Worm (Caenorhabditis elegans) whole organism, midembryonic: ENCODE data around the gene C27D6.15.

Experiments used
- T22C8.4 ChIP-seq: fragments of 200-800 bp; sonication (Bioruptor generic); IDR thresholded peaks from 2 replicates; pipeline ENCODE4 v1.3.6; 2022; ENCODE audit warnings: missing genetic modification characterization, missing compliant biosample characterization
- cog-1 ChIP-seq: sonication (generic microtip); optimal IDR thresholded peaks from 2 replicates; lab custom pipeline; 2016; ENCODE audit warnings: missing genetic modification characterization, missing compliant biosample characterization
- flt-1 ChIP-seq: fragments of 200-800 bp; sonication (Bioruptor generic); IDR thresholded peaks from 2 replicates; pipeline ENCODE4 v1.3.6; 2022; ENCODE audit warnings: missing genetic modification characterization, missing compliant biosample characterization
- klf-2 ChIP-seq: fragments of 200-800 bp; sonication (Bioruptor generic); conservative IDR thresholded peaks from 2 replicates; pipeline ENCODE4 v1.3.6; 2022; ENCODE audit warnings: missing genetic modification reagents, missing genetic modification characterization, missing compliant biosample characterization
- med-1 ChIP-seq: sonication (generic microtip); optimal IDR thresholded peaks from 2 replicates; lab custom pipeline; 2017; ENCODE audit warnings: missing genetic modification characterization, mild to moderate bottlenecking, missing compliant biosample characterization, antibody characterized with exemption, missing genetic modification reagents; ENCODE audit not compliant: insufficient read depth
- ref-1 ChIP-seq: fragments of 200-800 bp; sonication (Bioruptor generic); conservative IDR thresholded peaks from 2 replicates; pipeline ENCODE4 v1.3.6; 2022; ENCODE audit warnings: missing genetic modification reagents, missing genetic modification characterization, missing compliant biosample characterization
- tab-1 ChIP-seq: fragments of 200-800 bp; sonication (Bioruptor generic); IDR thresholded peaks from 2 replicates; pipeline ENCODE4 v1.3.6; 2022; ENCODE audit warnings: missing genetic modification characterization, missing compliant biosample characterization
- ztf-23 ChIP-seq: fragments of 200-800 bp; sonication (Bioruptor generic); IDR thresholded peaks from 2 replicates; pipeline ENCODE4 v1.3.6; 2022; ENCODE audit warnings: missing genetic modification reagents, missing genetic modification characterization, missing compliant biosample characterization
- ztf-29 ChIP-seq: fragments of 200-800 bp; sonication (Bioruptor generic); IDR thresholded peaks from 2 replicates; pipeline ENCODE4 v1.3.6; 2022; ENCODE audit warnings: missing genetic modification reagents, missing genetic modification characterization, missing compliant biosample characterization

C27D6.15 gene

ce11 chrII:5177902-5178301, 6.2 kb downstream of the C27D6.15 start, which contains the start of gene C27D6.12:
Gene C27D6.12 (minus strand): TSS chrII:5178002.
- TF ChIP-seq ztf-23 (no peak), ztf-29 (no peak), med-1 (GFP tag; lab: Kevin White, UChicago) (no peak), T22C8.4 (no peak), ref-1 (GFP tag; lab: Robert Waterston, UW) (no peak), cog-1 (no peak), tab-1 (GFP tag; lab: Robert Waterston, UW) (no peak), flt-1 (no peak), klf-2 (no peak)

DNA sequence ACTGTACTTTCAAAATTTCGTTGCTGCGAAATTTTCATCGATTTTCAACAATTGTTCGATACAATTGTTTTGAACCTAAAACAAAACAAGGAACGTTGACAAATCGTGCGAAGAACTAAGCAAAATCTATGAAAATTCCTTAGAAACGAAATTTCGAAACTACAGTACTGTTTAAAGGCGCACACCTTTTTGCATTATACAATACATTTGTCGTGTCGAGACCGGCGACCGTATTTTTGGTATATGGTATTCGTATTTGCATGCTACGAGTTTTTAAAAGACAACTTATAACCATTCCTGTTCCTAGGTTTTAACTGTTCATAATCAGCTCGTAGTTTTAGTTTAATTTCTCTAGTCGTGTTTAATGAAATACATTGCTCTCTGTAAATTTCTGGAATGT, 6.9 kb downstream of the C27D6.15 start:
- TF ChIP-seq tab-1 (GFP tag; lab: Robert Waterston, UW) (no peak), klf-2 (no peak), med-1 (GFP tag; lab: Kevin White, UChicago) (no peak), ztf-29 (no peak), ztf-23 (no peak), T22C8.4 (no peak), ref-1 (GFP tag; lab: Robert Waterston, UW) (no peak), flt-1 (no peak), cog-1 (no peak)

ce11 chrII:5180272-5180671, 8.6 kb downstream of the C27D6.15 start:
- TF ChIP-seq T22C8.4: no peak
- TF ChIP-seq klf-2: no peak
- TF ChIP-seq cog-1: no peak
- no peak for TF ChIP-seq ztf-23
- no peak for TF ChIP-seq ref-1 (GFP tag; lab: Robert Waterston, UW)
- TF ChIP-seq tab-1 (GFP tag; lab: Robert Waterston, UW): no peak
- no peak for TF ChIP-seq med-1 (GFP tag; lab: Kevin White, UChicago)
- no peak for TF ChIP-seq flt-1
- TF ChIP-seq ztf-29: no peak

- TF ChIP-seq ztf-29 (no peak), ref-1 (GFP tag; lab: Robert Waterston, UW) (no peak), klf-2 (no peak), tab-1 (GFP tag; lab: Robert Waterston, UW) (no peak), T22C8.4 (no peak), med-1 (GFP tag; lab: Kevin White, UChicago) (peak; percentile 10), cog-1 (peak; percentile 53), ztf-23 (no peak), flt-1 (peak; percentile 68; the same call in 1 of the 2 replicates)
Observed at ce11 chrII:5181497-5181896, 9.8 kb downstream of the C27D6.15 start.

- TF ChIP-seq med-1 (GFP tag; lab: Kevin White, UChicago) (no peak), ztf-23 (no peak), klf-2 (no peak), cog-1 (no peak), ztf-29 (no peak), ref-1 (GFP tag; lab: Robert Waterston, UW) (no peak), tab-1 (GFP tag; lab: Robert Waterston, UW) (no peak), T22C8.4 (no peak), flt-1 (no peak; the same call in 1 of the 2 replicates)
Observed at ce11 chrII:5182451-5182850, 10.7 kb downstream of the C27D6.15 start.

- TF ChIP-seq ztf-29: no peak
- TF ChIP-seq med-1 (GFP tag; lab: Kevin White, UChicago): no peak
- no peak for TF ChIP-seq T22C8.4
- no peak for TF ChIP-seq tab-1 (GFP tag; lab: Robert Waterston, UW)
- TF ChIP-seq flt-1: no peak
- no peak for TF ChIP-seq ref-1 (GFP tag; lab: Robert Waterston, UW)
- no peak for TF ChIP-seq klf-2
- TF ChIP-seq cog-1: no peak
- no peak for TF ChIP-seq ztf-23
Observed at ce11 chrII:5183207-5183606, 11.5 kb downstream of the C27D6.15 start.

DNA sequence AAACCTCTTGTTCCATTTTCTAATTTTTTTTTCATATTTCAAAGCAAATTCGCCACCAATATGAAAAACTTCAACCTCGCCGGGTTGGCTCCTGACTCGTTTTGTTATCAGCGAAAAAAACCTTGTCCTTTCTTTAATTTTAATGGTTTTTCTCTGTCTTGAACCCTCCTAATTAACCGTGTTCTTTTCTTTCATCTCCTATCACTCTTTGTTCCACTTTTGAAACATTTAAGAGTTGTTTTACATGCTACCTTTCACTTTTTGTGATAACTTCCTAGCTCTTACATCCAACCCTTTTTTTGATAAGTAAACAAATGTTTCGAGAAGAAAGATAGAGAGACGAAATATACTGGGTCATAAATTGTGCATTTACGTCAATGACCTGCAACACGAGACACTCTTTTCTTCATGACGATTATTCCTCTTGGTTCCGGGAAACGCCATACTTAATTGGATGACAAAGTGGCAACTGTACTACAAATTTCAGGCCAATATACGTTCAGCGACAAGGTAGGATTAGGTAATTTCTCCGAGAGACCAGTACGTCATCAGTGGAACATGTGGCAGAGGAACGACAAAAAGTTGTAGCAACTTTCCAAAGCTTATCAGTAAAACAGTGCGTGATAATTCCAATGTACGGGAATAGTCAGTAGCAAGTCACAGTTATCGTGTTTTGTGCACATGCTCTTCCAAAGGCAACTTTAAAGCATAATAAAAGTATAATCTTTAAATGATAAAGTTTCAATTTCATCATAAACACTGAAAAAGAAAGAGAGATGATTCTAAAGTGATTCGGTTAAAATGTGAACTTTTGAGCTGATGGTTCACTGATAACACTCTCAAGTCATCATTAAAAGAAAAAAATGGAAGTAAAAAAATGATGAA, 13.2 kb downstream of the C27D6.15 start:
- TF ChIP-seq ztf-23: no peak
- no peak for TF ChIP-seq flt-1
- TF ChIP-seq med-1 (GFP tag; lab: Kevin White, UChicago): no peak
- no peak for TF ChIP-seq cog-1
- no peak for TF ChIP-seq T22C8.4
- TF ChIP-seq klf-2: no peak
- no peak for TF ChIP-seq ztf-29
- no peak for TF ChIP-seq ref-1 (GFP tag; lab: Robert Waterston, UW)
- TF ChIP-seq tab-1 (GFP tag; lab: Robert Waterston, UW): no peak

DNA sequence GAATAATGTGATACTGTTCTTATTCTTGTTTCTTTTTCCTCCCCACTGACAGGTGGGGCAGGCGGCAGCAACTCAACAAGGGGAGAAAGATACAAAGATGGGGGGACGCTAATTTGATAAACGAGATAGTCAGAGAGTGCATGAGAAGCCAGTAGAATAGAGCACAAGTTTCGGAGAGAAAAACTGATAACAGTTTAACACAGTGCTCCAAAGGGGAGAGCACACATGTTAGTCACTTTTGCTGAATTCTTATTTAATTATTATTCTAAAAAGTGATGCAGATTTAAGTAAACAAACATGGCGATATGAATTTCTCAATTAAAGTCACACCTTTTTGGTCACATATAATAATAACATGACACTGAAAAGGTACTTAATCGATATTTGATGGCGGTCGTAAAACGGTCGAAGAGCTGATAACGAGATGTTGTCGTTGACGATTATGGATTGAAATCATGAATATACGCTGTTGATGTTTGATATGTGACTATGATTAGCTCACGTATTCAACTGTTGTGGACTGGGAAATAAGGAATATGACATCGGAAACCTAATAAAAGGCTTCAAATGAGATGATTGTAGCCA, 14.3 kb downstream of the C27D6.15 start:
- no peak for TF ChIP-seq cog-1
- TF ChIP-seq ztf-23: no peak
- TF ChIP-seq flt-1: no peak

DNA sequence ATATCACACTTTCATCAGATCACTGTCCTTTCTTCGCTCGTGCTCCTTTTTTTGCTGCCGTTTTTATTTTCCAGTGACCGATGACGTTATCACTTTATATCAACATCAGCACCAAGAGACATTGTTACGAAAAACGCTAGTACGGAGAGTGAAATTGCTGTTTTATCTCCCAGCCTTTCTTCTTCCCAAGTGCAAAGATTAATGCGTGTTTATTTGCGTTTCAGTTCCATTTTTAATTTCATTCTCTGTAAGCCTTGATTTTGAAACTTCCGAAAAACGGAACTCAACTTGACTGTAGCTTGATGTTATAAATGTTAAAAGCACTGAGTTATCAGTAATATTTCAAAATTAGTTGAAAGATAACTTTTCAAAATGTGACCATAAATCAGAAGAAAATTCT, 15.2 kb downstream of the C27D6.15 start:
- TF ChIP-seq ref-1 (GFP tag; lab: Robert Waterston, UW) (no peak), ztf-23 (no peak), cog-1 (no peak), flt-1 (no peak), tab-1 (GFP tag; lab: Robert Waterston, UW) (no peak), ztf-29 (no peak), T22C8.4 (no peak), klf-2 (no peak), med-1 (GFP tag; lab: Kevin White, UChicago) (no peak)

DNA sequence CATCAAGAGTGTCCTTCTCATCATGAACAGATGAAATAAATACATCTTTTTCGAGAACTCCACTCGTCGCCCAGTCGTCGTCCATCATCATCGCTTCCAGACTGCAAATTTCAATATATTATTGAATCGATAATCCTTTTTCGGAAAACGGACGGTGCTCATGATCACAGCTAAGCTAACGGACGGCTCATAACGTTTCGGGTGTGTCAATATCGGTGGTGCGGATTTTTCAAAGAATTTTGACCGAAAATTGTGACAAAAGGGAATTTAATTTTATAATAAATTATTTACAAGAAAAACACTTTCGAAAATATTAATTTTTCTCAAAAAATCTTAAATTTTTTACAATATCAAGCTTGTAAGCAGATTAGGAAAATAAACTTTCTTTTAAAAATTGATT, 15.8 kb downstream of the C27D6.15 start, which contains the start of gene crh-2:
TSS of gene crh-2 (minus strand) at position 101 of the 400 bp plus-strand sequence.
- TF ChIP-seq flt-1: no peak
- TF ChIP-seq ztf-29: no peak
- no peak for TF ChIP-seq med-1 (GFP tag; lab: Kevin White, UChicago)
- no peak for TF ChIP-seq ref-1 (GFP tag; lab: Robert Waterston, UW)
- no peak for TF ChIP-seq T22C8.4
- no peak for TF ChIP-seq tab-1 (GFP tag; lab: Robert Waterston, UW)
- TF ChIP-seq ztf-23: no peak
